Worm (Caenorhabditis elegans): ENCODE data around the gene ceh-18.

ce11 chrX:3875714-3876113, 18.1 kb upstream of the ceh-18 start:
- TF ChIP-seq snpc-4 (tag; optimal IDR thresholded peaks at IDR 0.05) (no peak), unc-39 (tag; optimal IDR thresholded peaks at IDR 0.05) (no peak), egl-5 (tag; optimal IDR thresholded peaks at IDR 0.05) (no peak), mdl-1 (tag; optimal IDR thresholded peaks at IDR 0.05) (no peak), unc-62 (GFP tag; optimal IDR thresholded peaks at IDR 0.05) (no peak), ceh-82 (tag; optimal IDR thresholded peaks at IDR 0.05) (no peak)

Data from whole organism, L3 larva.